Fruit fly (Drosophila melanogaster): ENCODE results near the gene Prestin.

Gene Prestin

DNA sequence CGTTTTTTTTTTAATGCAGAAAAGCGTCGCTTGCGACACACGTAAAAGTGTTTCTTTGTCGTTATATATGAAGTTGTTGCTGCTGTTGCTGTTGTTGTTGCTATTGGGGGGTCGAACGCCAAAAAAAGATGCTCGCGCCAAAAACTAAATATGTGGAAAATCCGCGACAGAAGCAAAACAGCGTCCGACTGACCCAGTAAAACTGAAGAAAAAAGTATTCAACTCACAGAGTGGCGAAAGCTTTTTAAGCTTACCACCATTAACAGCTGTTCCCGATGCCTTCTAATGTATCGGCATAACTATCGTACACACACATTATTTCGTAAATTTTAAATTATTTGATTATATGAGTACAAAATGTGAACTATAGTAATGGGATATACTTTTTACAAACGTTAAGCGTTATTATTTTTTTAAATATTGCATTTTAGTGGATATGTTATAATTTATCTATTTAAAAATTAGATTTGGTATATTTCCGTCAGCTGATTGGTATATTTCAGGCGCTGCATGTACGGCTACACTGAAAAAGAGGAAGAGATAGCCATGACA lies at the start of gene Prestin, which contains the start of gene Wdr92:
Prestin (minus strand) TSS at position 204 of the 552 bp plus-strand sequence.
Wdr92 (plus strand) TSS at position 535 of the 552 bp plus-strand sequence.
- TF ChIP-seq bsh (GFP tag; optimal IDR thresholded peaks at IDR 0.05) (no peak), sr (GFP tag; IDR thresholded peaks at IDR 0.05) (peak; percentile 3; the same call in 1 of the 3 replicates), B-H1 (GFP tag; IDR thresholded peaks at IDR 0.05) (no peak; the same call in 2 of the 3 replicates), CG10274 (GFP tag; optimal IDR thresholded peaks at IDR 0.05) (no peak), Lhr (GFP tag; optimal IDR thresholded peaks at IDR 0.05) (peak; percentile 44), Meics (GFP tag; optimal IDR thresholded peaks at IDR 0.05) (peak; percentile 37), tup (GFP tag; optimal IDR thresholded peaks at IDR 0.05) (no peak), Awh (GFP tag; IDR thresholded peaks at IDR 0.05) (peak; percentile 54; the same call in 1 of the 2 replicates), zen (tag; optimal IDR thresholded peaks at IDR 0.05) (no peak), CG3281 (GFP tag; optimal IDR thresholded peaks at IDR 0.05) (peak; percentile 37), lbe (GFP tag; optimal IDR thresholded peaks at IDR 0.05) (peak; percentile 53), CTCF (GFP tag; optimal IDR thresholded peaks at IDR 0.05) (peak; percentile 56), sob (GFP tag; IDR thresholded peaks at IDR 0.05) (peak; percentile 13; the same call in 1 of the 2 replicates), CHES-1-like (GFP tag; optimal IDR thresholded peaks at IDR 0.05) (peak; percentile 1), hb (GFP tag; IDR thresholded peaks at IDR 0.05; ENCODE audit: partially characterized antibody) (peak; percentile 70; the same call in 1 of the 3 replicates), grau (tag; optimal IDR thresholded peaks at IDR 0.05) (peak; percentile 23), sd (tag; optimal IDR thresholded peaks at IDR 0.05) (peak; percentile 48), sens (GFP tag) (peak; percentile 77), CG2678 (tag; optimal IDR thresholded peaks at IDR 0.05) (peak; percentile 36), CG13894 (tag; optimal IDR thresholded peaks at IDR 0.05) (peak; percentile 63), usp (GFP tag; optimal IDR thresholded peaks at IDR 0.05) (no peak), Hr3 (GFP tag; optimal IDR thresholded peaks at IDR 0.05) (peak; percentile 32), row (GFP tag; IDR thresholded peaks at IDR 0.05) (peak; percentile 72), hbn (GFP tag; IDR thresholded peaks at IDR 0.05; ENCODE audit: partially characterized antibody) (peak; percentile 92), CG13775 (GFP tag; optimal IDR thresholded peaks at IDR 0.05) (peak; percentile 4), CG9817 (tag; optimal IDR thresholded peaks at IDR 0.05) (no peak), Sry-β (GFP tag; optimal IDR thresholded peaks at IDR 0.05) (no peak), ftz-f1 (GFP tag; optimal IDR thresholded peaks at IDR 0.05) (peak; percentile 61), YL-1 (GFP tag; optimal IDR thresholded peaks at IDR 0.05) (peak; percentile 55), MTF-1 (GFP tag; optimal IDR thresholded peaks at IDR 0.05; ENCODE audit: borderline replicate concordance) (peak; percentile 38), sug (tag; optimal IDR thresholded peaks at IDR 0.05) (peak; percentile 73), slbo (GFP tag; IDR thresholded peaks at IDR 0.05) (peak; percentile 32; the same call in 1 of the 2 replicates), Vsx1 (GFP tag; optimal IDR thresholded peaks at IDR 0.05) (peak; percentile 6), salm (tag; optimal IDR thresholded peaks at IDR 0.05) (no peak), trem (tag; optimal IDR thresholded peaks at IDR 0.05) (peak; percentile 38), Hey (tag; optimal IDR thresholded peaks at IDR 0.05) (no peak), CG12659 (GFP tag; optimal IDR thresholded peaks at IDR 0.05) (peak; percentile 64), hkb (optimal IDR thresholded peaks at IDR 0.05) (no peak), hkb (GFP tag; IDR thresholded peaks at IDR 0.05) (peak; percentile 59; the same call in 1 of the 2 replicates), Stat92E (GFP tag; optimal IDR thresholded peaks at IDR 0.05) (peak in 1 of 3 experiments; percentile 37), stc (GFP tag; IDR thresholded peaks at IDR 0.05) (peak; percentile 48; the same call in 1 of the 2 replicates), CG30020 (tag; optimal IDR thresholded peaks at IDR 0.05) (peak; percentile 21), Fer1 (GFP tag; optimal IDR thresholded peaks at IDR 0.05) (peak; percentile 72), Doc3 (GFP tag; IDR thresholded peaks at IDR 0.05; ENCODE audit: partially characterized antibody) (peak; percentile 89), CG33557 (GFP tag; optimal IDR thresholded peaks at IDR 0.05) (no peak), CG17385 (GFP tag; optimal IDR thresholded peaks at IDR 0.05) (peak; percentile 94), CG16779 (GFP tag; IDR thresholded peaks at IDR 0.05) (0 out of 2 replicates have a peak, but pooled peaks have one; percentile 40), NC2α (GFP tag; optimal IDR thresholded peaks at IDR 0.05) (no peak), CG10267 (tag; optimal IDR thresholded peaks at IDR 0.05) (peak; percentile 65)
